Worm (Caenorhabditis elegans): Measurements from ENCODE around the gene fbxa-111.

DNA sequence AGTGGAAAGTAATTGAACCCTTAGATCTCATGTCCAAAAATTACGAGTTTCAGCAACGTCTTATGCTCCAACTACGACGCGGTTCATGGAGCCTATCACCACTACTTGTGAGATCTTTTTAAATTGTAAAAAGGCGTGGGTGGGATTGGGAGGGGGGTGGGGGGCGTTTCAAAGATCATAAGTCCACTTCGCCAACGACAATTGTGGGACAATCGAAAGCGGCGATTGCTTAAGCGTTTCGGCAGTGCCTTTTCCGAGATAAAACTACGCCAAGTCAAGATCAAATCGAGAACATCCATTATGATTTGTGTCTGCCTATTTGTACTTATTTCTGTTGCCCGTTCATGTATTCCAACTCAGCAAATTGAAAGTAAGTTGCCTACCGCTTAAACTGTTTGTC, 6.7 kb upstream of the fbxa-111 start, which contains the start of gene clec-239:
- TF ChIP-seq nhr-28 (tag; optimal IDR thresholded peaks at IDR 0.05) (no peak), snpc-4 (tag; optimal IDR thresholded peaks at IDR 0.05) (no peak), unc-62 (GFP tag; optimal IDR thresholded peaks at IDR 0.05) (no peak), nhr-237 (tag; optimal IDR thresholded peaks at IDR 0.05) (no peak), ces-1 (GFP tag; optimal IDR thresholded peaks at IDR 0.05) (no peak)

Data from whole organism, mixed stage, embryonic.